Fruit fly (Drosophila melanogaster): ENCODE measurements around the gene Brf.

Brf gene

DNA sequence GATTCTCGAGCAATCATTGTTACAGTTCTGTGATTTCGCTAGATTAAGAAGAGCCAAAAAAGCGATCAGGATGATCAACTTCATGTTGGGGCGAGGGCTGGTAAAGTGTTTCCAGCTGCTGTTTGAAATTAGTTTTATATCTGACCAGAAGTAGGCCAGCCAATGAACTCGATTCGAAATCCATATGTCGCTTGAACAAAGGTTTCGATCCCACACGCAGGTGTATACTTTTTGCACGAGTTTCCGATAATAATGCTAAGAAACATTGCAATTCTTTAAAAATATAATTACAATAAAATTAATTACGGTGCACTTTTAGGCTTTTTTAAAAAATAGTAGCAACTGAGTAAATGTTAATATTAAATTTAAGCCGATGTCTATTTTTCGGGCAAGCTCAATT, 12.5 kb upstream of the Brf start, which contains the start of gene CG34280:
Gene CG34280 (minus strand): TSS at position 101 of the 400 bp plus-strand sequence.
- TF ChIP-seq kay (GFP tag; ENCODE audit: borderline replicate concordance): peak; percentile 58
- TF ChIP-seq ovo (GFP tag; optimal IDR thresholded peaks at IDR 0.05): no peak
- no peak for TF ChIP-seq bab1 (GFP tag; optimal IDR thresholded peaks at IDR 0.05)

DNA sequence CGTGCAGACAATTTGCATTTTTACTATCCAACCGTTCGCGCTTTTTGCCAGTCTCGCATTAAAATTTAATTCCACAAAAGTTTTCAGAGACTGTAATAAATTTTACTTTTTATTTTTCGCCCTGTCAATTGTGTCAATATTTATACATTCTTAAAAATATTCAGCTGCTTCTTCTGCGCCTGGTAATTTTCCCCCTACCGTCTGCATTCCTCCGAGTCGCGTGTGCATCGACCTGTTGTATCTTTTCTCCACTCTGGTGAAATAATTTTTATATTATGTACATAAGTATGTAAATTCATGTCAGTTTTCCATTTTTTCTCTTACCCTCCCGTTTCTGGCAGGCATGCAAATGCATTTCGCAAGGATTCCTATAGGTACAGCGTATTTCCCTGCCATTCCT, 12.1 kb upstream of the Brf start, which contains the start of gene CG34279:
Gene CG34279 (minus strand): TSS at position 101 of the 400 bp plus-strand sequence.
- no peak for TF ChIP-seq Clk (GFP tag; optimal IDR thresholded peaks at IDR 0.05)
- no peak for TF ChIP-seq kay (GFP tag; ENCODE audit: borderline replicate concordance)
- TF ChIP-seq CG5204 (GFP tag; optimal IDR thresholded peaks at IDR 0.05): no peak
- TF ChIP-seq CG12768 (GFP tag; optimal IDR thresholded peaks at IDR 0.05): no peak
- TF ChIP-seq tj (GFP tag; optimal IDR thresholded peaks at IDR 0.05): no peak
- no peak for TF ChIP-seq Mnt (GFP tag; optimal IDR thresholded peaks at IDR 0.05)
- TF ChIP-seq bab1 (GFP tag; optimal IDR thresholded peaks at IDR 0.05): no peak
- no peak for TF ChIP-seq pad (GFP tag; optimal IDR thresholded peaks at IDR 0.05)
- no peak for TF ChIP-seq ovo (GFP tag; optimal IDR thresholded peaks at IDR 0.05)
- TF ChIP-seq toe (GFP tag; optimal IDR thresholded peaks at IDR 0.05): no peak
- TF ChIP-seq CG7101 (tag; optimal IDR thresholded peaks at IDR 0.05): no peak
- no peak for TF ChIP-seq CG33017 (tag; optimal IDR thresholded peaks at IDR 0.05)

DNA sequence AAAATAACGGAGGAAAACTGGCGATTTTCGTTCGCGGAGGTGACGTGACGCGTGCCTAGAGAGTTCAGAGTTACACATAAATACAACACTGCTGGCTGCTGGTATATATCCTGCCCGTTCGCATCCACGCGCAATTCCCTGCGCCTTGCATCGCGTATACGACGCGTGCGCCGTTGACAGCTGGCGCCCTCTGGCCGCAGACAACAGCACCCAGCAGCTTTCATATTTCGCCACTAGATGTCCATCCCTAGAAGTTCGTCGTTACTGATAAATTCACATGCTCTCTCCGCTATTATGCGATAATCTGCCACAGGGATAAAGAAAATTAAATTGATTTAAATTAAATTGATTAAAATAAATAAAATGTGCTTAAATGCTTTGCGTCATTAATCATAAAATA, 11.3 kb upstream of the Brf start, which contains the start of gene Sur-8:
Gene Sur-8 (minus strand): TSS at position 82 of the 400 bp plus-strand sequence.
- TF ChIP-seq pad (GFP tag; optimal IDR thresholded peaks at IDR 0.05): peak; percentile 32
- TF ChIP-seq toe (GFP tag; optimal IDR thresholded peaks at IDR 0.05): peak; percentile 35
- TF ChIP-seq CG7101 (tag; optimal IDR thresholded peaks at IDR 0.05): no peak
- peak; percentile 33 for TF ChIP-seq CG5204 (GFP tag; optimal IDR thresholded peaks at IDR 0.05)
- TF ChIP-seq CG1620 (GFP tag; optimal IDR thresholded peaks at IDR 0.05): peak; percentile 62
- TF ChIP-seq cic (GFP tag; optimal IDR thresholded peaks at IDR 0.05): no peak
- peak; percentile 74 for TF ChIP-seq Hr96 (GFP tag; optimal IDR thresholded peaks at IDR 0.05)
- TF ChIP-seq ovo (GFP tag; optimal IDR thresholded peaks at IDR 0.05): peak; percentile 42
- peak; percentile 36 for TF ChIP-seq Mnt (GFP tag; optimal IDR thresholded peaks at IDR 0.05)
- TF ChIP-seq CG7045 (GFP tag; optimal IDR thresholded peaks at IDR 0.05): peak; percentile 30

DNA sequence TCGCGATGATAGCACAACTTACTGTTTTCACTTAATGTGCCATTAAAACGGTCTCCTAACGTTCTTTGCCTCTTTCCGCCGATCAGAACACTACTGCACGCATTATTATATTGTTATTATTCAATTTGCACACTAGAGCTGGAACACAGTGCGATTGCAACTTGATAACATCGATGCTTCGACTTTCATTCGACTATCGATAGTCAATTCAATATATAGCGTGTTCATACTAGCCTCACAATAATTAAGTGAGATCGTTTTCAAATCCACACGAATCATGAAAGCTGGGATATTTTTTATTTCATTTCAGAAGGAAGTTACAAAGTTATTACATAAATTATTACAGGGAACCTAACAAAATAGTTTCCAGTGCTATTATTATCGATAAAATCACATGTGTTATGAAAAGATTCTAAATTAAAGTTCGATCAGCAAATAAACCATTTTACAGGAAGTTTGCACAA, 10.2 kb upstream of the Brf start:
- TF ChIP-seq tj (GFP tag; optimal IDR thresholded peaks at IDR 0.05) (no peak), CG11617 (GFP tag; optimal IDR thresholded peaks at IDR 0.05) (peak; percentile 1), pad (GFP tag; optimal IDR thresholded peaks at IDR 0.05) (no peak), CG7101 (tag; optimal IDR thresholded peaks at IDR 0.05) (peak; percentile 48), toe (GFP tag; optimal IDR thresholded peaks at IDR 0.05) (peak; percentile 38), cic (GFP tag; optimal IDR thresholded peaks at IDR 0.05) (no peak), Hr96 (GFP tag; optimal IDR thresholded peaks at IDR 0.05) (peak; percentile 56), CG12768 (GFP tag; optimal IDR thresholded peaks at IDR 0.05) (no peak), CG7045 (GFP tag; optimal IDR thresholded peaks at IDR 0.05) (no peak), CG33017 (tag; optimal IDR thresholded peaks at IDR 0.05) (peak; percentile 28), Mnt (GFP tag; optimal IDR thresholded peaks at IDR 0.05) (peak; percentile 31), cnc (optimal IDR thresholded peaks at IDR 0.05) (no peak), CG1620 (GFP tag; optimal IDR thresholded peaks at IDR 0.05) (peak; percentile 7), CG5204 (GFP tag; optimal IDR thresholded peaks at IDR 0.05) (peak; percentile 78), Crg-1 (GFP tag; optimal IDR thresholded peaks at IDR 0.05) (peak; percentile 44), Clk (GFP tag; optimal IDR thresholded peaks at IDR 0.05) (no peak), CG14711 (tag; optimal IDR thresholded peaks at IDR 0.05) (peak; percentile 22), bab1 (GFP tag; optimal IDR thresholded peaks at IDR 0.05) (peak; percentile 45), ovo (GFP tag; optimal IDR thresholded peaks at IDR 0.05) (peak; percentile 20), kay (GFP tag; ENCODE audit: borderline replicate concordance) (peak; percentile 89)

DNA sequence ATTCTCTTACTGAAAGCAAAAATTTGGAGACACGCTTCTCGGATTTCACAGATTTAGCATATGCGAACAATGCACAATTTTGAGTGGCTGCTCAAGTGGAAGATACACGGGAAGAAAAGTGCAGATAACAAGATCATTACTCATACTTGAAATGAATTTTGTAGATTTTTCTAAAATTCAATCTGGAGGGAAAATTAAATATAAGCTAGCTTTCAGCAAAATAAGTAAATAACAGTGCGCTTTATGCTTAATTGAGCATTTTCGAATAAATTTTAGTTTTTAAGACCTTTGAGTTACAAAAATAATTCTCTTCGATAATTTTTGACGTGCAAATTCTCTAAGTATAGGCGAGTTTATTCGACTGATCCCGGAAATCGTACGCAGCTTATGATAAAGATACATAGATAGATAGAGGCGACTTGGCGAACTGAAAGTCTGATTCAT, 9.6 kb upstream of the Brf start:
- no peak for TF ChIP-seq CG11617 (GFP tag; optimal IDR thresholded peaks at IDR 0.05)
- peak; percentile 31 for TF ChIP-seq CG12768 (GFP tag; optimal IDR thresholded peaks at IDR 0.05)
- TF ChIP-seq tj (GFP tag; optimal IDR thresholded peaks at IDR 0.05): peak; percentile 90
- no peak for TF ChIP-seq cic (GFP tag; optimal IDR thresholded peaks at IDR 0.05)
- peak; percentile 30 for TF ChIP-seq pad (GFP tag; optimal IDR thresholded peaks at IDR 0.05)
- TF ChIP-seq ovo (GFP tag; optimal IDR thresholded peaks at IDR 0.05): no peak
- peak; percentile 35 for TF ChIP-seq CG7101 (tag; optimal IDR thresholded peaks at IDR 0.05)
- peak; percentile 4 for TF ChIP-seq toe (GFP tag; optimal IDR thresholded peaks at IDR 0.05)
- peak; percentile 52 for TF ChIP-seq bab1 (GFP tag; optimal IDR thresholded peaks at IDR 0.05)
- TF ChIP-seq CG14711 (tag; optimal IDR thresholded peaks at IDR 0.05): peak; percentile 52
- TF ChIP-seq CG7045 (GFP tag; optimal IDR thresholded peaks at IDR 0.05): peak; percentile 61

DNA sequence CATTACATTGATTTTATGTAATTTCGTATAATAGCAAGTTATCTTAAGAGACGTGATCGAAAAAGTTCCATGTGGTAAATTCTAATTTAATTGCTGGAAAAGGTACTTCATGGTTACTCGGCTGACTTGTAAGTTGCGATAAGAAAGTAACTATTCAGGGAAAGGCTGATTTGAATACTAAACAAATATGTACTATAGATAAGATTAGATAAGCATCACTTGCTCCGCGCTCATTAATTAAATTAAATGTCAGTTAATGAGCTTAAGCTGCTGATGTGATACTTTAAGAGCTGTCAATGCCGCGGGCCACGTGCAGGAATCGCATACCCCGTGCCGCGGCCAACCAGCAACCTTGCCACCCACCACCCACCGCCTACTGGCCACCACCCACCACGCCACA, 9.0 kb upstream of the Brf start:
- TF ChIP-seq kay (GFP tag; ENCODE audit: borderline replicate concordance) (peak; percentile 25), CG11617 (GFP tag; optimal IDR thresholded peaks at IDR 0.05) (no peak), Hr96 (GFP tag; optimal IDR thresholded peaks at IDR 0.05) (no peak), CG7045 (GFP tag; optimal IDR thresholded peaks at IDR 0.05) (no peak), CG1620 (GFP tag; optimal IDR thresholded peaks at IDR 0.05) (no peak), CG33017 (tag; optimal IDR thresholded peaks at IDR 0.05) (peak; percentile 44), cnc (optimal IDR thresholded peaks at IDR 0.05) (no peak), pad (GFP tag; optimal IDR thresholded peaks at IDR 0.05) (no peak), CG7101 (tag; optimal IDR thresholded peaks at IDR 0.05) (peak; percentile 16), CG12768 (GFP tag; optimal IDR thresholded peaks at IDR 0.05) (no peak), CG14711 (tag; optimal IDR thresholded peaks at IDR 0.05) (no peak), Clk (GFP tag; optimal IDR thresholded peaks at IDR 0.05) (no peak), cic (GFP tag; optimal IDR thresholded peaks at IDR 0.05) (peak; percentile 21), Crg-1 (GFP tag; optimal IDR thresholded peaks at IDR 0.05) (no peak), CG5204 (GFP tag; optimal IDR thresholded peaks at IDR 0.05) (no peak), Mnt (GFP tag; optimal IDR thresholded peaks at IDR 0.05) (no peak), bab1 (GFP tag; optimal IDR thresholded peaks at IDR 0.05) (no peak), tj (GFP tag; optimal IDR thresholded peaks at IDR 0.05) (no peak), toe (GFP tag; optimal IDR thresholded peaks at IDR 0.05) (no peak), ovo (GFP tag; optimal IDR thresholded peaks at IDR 0.05) (no peak)
